Fruit fly (Drosophila melanogaster): ENCODE data around the gene CG4822.

DNA sequence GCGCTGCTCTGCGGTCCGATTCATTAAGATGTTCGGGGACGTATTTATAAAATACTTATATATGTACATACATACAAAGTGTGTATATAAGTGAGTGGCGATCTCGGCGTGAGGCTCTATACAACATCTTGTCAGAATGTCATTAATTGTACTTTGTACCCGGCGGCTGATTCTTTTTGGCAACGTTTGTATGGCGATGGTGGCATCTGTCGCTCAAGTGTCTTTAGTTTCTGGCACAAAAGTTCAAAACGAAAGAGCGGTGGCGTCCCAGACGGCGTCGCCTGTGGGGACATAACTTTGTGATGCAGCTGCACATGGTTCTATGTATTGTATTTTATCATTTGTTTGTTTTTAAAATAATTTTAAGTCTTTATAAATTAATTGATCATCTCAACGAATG is 28.6 kb downstream of the CG4822 start:
- TF ChIP-seq pan (optimal IDR thresholded peaks at IDR 0.05), result no peak
- TF ChIP-seq Dfd (GFP tag; optimal IDR thresholded peaks at IDR 0.05), result no peak

All from whole organism, wandering third instar larva.